Fruit fly (Drosophila melanogaster) whole organism, wandering third instar larva: Measurements from ENCODE around the gene CG17721.

Source experiments
- CrebA ChIP-seq: fragments of 200-800 bp; sonication (Bioruptor generic); optimal IDR thresholded peaks from 2 replicates; lab custom pipeline; 2016; ENCODE audit warnings: missing biosample characterization, mild to moderate bottlenecking, missing genetic modification characterization, borderline replicate concordance
- Dfd ChIP-seq: fragments of >200 bp; optimal IDR thresholded peaks from 2 replicates; lab custom pipeline; 2017; ENCODE audit warnings: missing biosample characterization, missing genetic modification characterization
- GATAd ChIP-seq: sonication (Bioruptor generic); optimal IDR thresholded peaks from 2 replicates; lab custom pipeline; 2016; ENCODE audit warnings: missing biosample characterization, missing genetic modification characterization
- Myc ChIP-seq: fragments of >200 bp; optimal IDR thresholded peaks from 2 replicates; lab custom pipeline; 2017
- Sp1 ChIP-seq: fragments of 200-800 bp; sonication (Bioruptor generic); optimal IDR thresholded peaks from 3 replicates; lab custom pipeline; 2019; ENCODE audit warnings: missing biosample characterization, mild to moderate bottlenecking, missing genetic modification characterization, moderate library complexity
- dl ChIP-seq, 2 experiments: fragments of 175-275, 200-275 bp in 1 of 2; fragments of 200-275 bp in 1 of 2; sonication (Bioruptor generic); optimal IDR thresholded peaks; lab custom pipeline; 2018; ENCODE audit warnings: mild to moderate bottlenecking in 2 of 2, missing biosample characterization in 2 of 2, missing genetic modification characterization in 2 of 2, moderate library complexity in 2 of 2; ENCODE audit not compliant: partially characterized antibody in 2 of 2, insufficient read depth in 1 of 2
- foxo ChIP-seq, 2 experiments: fragments of 200-800 bp; sonication (Bioruptor generic); optimal IDR thresholded peaks; 2 replicates in 1 of 2; 3 replicates in 1 of 2; lab custom pipeline; 2016 to 2017; ENCODE audit warnings: missing biosample characterization in 2 of 2, missing genetic modification characterization in 2 of 2
- pan ChIP-seq: fragments of >200 bp; optimal IDR thresholded peaks from 2 replicates; lab custom pipeline; 2017
- usp ChIP-seq: fragments of >200 bp; optimal IDR thresholded peaks from 2 replicates; lab custom pipeline; 2017; ENCODE audit warnings: missing biosample characterization, missing genetic modification characterization
- woc ChIP-seq: sonication (Bioruptor generic); optimal IDR thresholded peaks from 2 replicates; lab custom pipeline; 2016; ENCODE audit warnings: missing biosample characterization, mild to moderate bottlenecking, missing genetic modification characterization

DNA sequence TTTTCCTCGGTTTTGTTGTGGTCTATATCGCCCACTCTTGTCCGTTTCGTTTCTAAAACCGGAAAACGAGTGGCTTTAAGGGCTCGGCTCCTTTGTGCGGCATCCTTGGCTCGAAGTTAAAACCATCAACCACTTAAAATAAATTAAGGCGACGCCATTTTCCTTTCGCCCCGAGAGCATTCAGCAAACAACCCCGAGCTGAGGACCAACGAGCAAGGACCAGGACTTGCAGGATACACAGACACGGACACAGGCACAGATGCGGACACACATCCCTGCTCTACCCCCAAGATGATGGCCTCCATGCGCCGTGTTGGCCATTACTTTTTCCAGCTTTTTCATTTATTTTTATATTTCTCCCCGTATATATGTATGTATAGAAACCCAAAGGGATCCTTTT, 37.7 kb downstream of the CG17721 start:
- TF ChIP-seq usp (no peak), Dfd (no peak), GATAd (GFP tag; lab: Kevin White, UChicago) (no peak), Sp1 (GFP tag; lab: Kevin White, UChicago) (no peak), CrebA (GFP tag; lab: Kevin White, UChicago) (no peak), Myc (lab: Kevin White, UChicago) (no peak), woc (GFP tag; lab: Kevin White, UChicago) (no peak), foxo (GFP tag; optimal IDR thresholded peaks at IDR 0.05; lab: Kevin White, UChicago) (no peak), dl (GFP tag; optimal IDR thresholded peaks at IDR 0.05; lab: Kevin White, UChicago; ENCODE audit: insufficient read depth in 1 of 2, partially characterized antibody in 2 of 2) (no peak), pan (lab: Kevin White, UChicago) (no peak)
